Worm (Caenorhabditis elegans): Measurements from ENCODE around the gene E04D5.5.
A peak's percentile ranks its signal among the peaks of the same experiment; 100 is the strongest.

Gene E04D5.5

ce11 chrII:10382247-10382646 lies 28.8 kb upstream of the E04D5.5 start:
- TF ChIP-seq pes-1 (GFP tag; IDR thresholded peaks at IDR 0.05) (no peak), hmbx-1 (tag; optimal IDR thresholded peaks at IDR 0.05) (no peak), ceh-13 (GFP tag; optimal IDR thresholded peaks at IDR 0.05) (no peak), hnd-1 (tag; optimal IDR thresholded peaks at IDR 0.05) (no peak), scrt-1 (GFP tag; IDR thresholded peaks at IDR 0.05) (no peak), B0310.2 (tag; optimal IDR thresholded peaks at IDR 0.05) (peak; percentile 7), hmg-4 (GFP tag; optimal IDR thresholded peaks at IDR 0.05) (peak; percentile 39), flt-1 (GFP tag; IDR thresholded peaks at IDR 0.05) (no peak), tbx-37 (GFP tag; conservative IDR thresholded peaks at IDR 0.05) (no peak), ets-7 (tag; optimal IDR thresholded peaks at IDR 0.05) (no peak), tbx-11 (GFP tag; IDR thresholded peaks at IDR 0.05) (no peak), F13C5.2 (tag; optimal IDR thresholded peaks at IDR 0.05) (peak; percentile 10)

ce11 chrII:10384680-10385383 lies 26.3 kb upstream of the E04D5.5 start, which contains the start of gene ztf-27:
ztf-27 (plus strand) TSS chrII:10385333.
- TF ChIP-seq B0310.2 (tag; optimal IDR thresholded peaks at IDR 0.05) = no peak
- peak; percentile 33 for TF ChIP-seq hmg-4 (GFP tag; optimal IDR thresholded peaks at IDR 0.05)
- no peak for TF ChIP-seq F13C5.2 (tag; optimal IDR thresholded peaks at IDR 0.05)
- no peak for TF ChIP-seq ets-7 (tag; optimal IDR thresholded peaks at IDR 0.05)
- no peak for TF ChIP-seq sea-1 (GFP tag; conservative IDR thresholded peaks at IDR 0.05)
- TF ChIP-seq ama-1 (optimal IDR thresholded peaks at IDR 0.05) = no peak
- TF ChIP-seq hmbx-1 (tag; optimal IDR thresholded peaks at IDR 0.05) = no peak

- peak; percentile 91 for TF ChIP-seq F13C5.2 (tag; optimal IDR thresholded peaks at IDR 0.05)
- peak; percentile 20 for TF ChIP-seq hmg-4 (GFP tag; optimal IDR thresholded peaks at IDR 0.05)
- peak; percentile 50; the same call in 1 of the 2 replicates for TF ChIP-seq flt-1 (GFP tag; IDR thresholded peaks at IDR 0.05)
- TF ChIP-seq pes-1 (GFP tag; IDR thresholded peaks at IDR 0.05) = peak; percentile 76
- peak; percentile 61 for TF ChIP-seq B0310.2 (tag; optimal IDR thresholded peaks at IDR 0.05)
- TF ChIP-seq scrt-1 (GFP tag; IDR thresholded peaks at IDR 0.05) = 0 out of 2 replicates have a peak, but pooled peaks have one; percentile 25
- peak; percentile 31 for TF ChIP-seq hnd-1 (tag; optimal IDR thresholded peaks at IDR 0.05)
- TF ChIP-seq ceh-36 (tag; optimal IDR thresholded peaks at IDR 0.05) = peak; percentile 20
- no peak for TF ChIP-seq aly-1 (tag; optimal IDR thresholded peaks at IDR 0.05)
- no peak for TF ChIP-seq ama-1 (optimal IDR thresholded peaks at IDR 0.05)
- no peak for TF ChIP-seq ets-7 (tag; optimal IDR thresholded peaks at IDR 0.05)
- peak; percentile 47 for TF ChIP-seq ceh-13 (GFP tag; optimal IDR thresholded peaks at IDR 0.05)
- TF ChIP-seq hmbx-1 (tag; optimal IDR thresholded peaks at IDR 0.05) = peak; percentile 51
- TF ChIP-seq sea-1 (GFP tag; conservative IDR thresholded peaks at IDR 0.05) = peak; percentile 74; the same call in 1 of the 2 replicates
- TF ChIP-seq tbx-11 (GFP tag; IDR thresholded peaks at IDR 0.05) = peak; percentile 72
- no peak for TF ChIP-seq tbx-37 (GFP tag; conservative IDR thresholded peaks at IDR 0.05)
- TF ChIP-seq tra-4 (tag; optimal IDR thresholded peaks at IDR 0.05) = no peak
Observed at ce11 chrII:10388041-10388706, 22.9 kb upstream of the E04D5.5 start.

- TF ChIP-seq scrt-1 (GFP tag; IDR thresholded peaks at IDR 0.05) (no peak), ama-1 (optimal IDR thresholded peaks at IDR 0.05) (no peak), tbx-11 (GFP tag; IDR thresholded peaks at IDR 0.05) (no peak), tra-4 (tag; optimal IDR thresholded peaks at IDR 0.05) (no peak), ceh-13 (GFP tag; optimal IDR thresholded peaks at IDR 0.05) (no peak), tbx-37 (GFP tag; conservative IDR thresholded peaks at IDR 0.05) (no peak), aly-1 (tag; optimal IDR thresholded peaks at IDR 0.05) (no peak), F13C5.2 (tag; optimal IDR thresholded peaks at IDR 0.05) (no peak), B0310.2 (tag; optimal IDR thresholded peaks at IDR 0.05) (no peak), ceh-36 (tag; optimal IDR thresholded peaks at IDR 0.05) (no peak), hmbx-1 (tag; optimal IDR thresholded peaks at IDR 0.05) (no peak), ets-7 (tag; optimal IDR thresholded peaks at IDR 0.05) (no peak), sea-1 (GFP tag; conservative IDR thresholded peaks at IDR 0.05) (no peak), hmg-4 (GFP tag; optimal IDR thresholded peaks at IDR 0.05) (no peak), pes-1 (GFP tag; IDR thresholded peaks at IDR 0.05) (no peak), hnd-1 (tag; optimal IDR thresholded peaks at IDR 0.05) (no peak), flt-1 (GFP tag; IDR thresholded peaks at IDR 0.05) (no peak)
Observed at ce11 chrII:10389038-10389437, 22.1 kb upstream of the E04D5.5 start.

- TF ChIP-seq F13C5.2 (tag; optimal IDR thresholded peaks at IDR 0.05) (no peak), hmg-4 (GFP tag; optimal IDR thresholded peaks at IDR 0.05) (no peak), tra-4 (tag; optimal IDR thresholded peaks at IDR 0.05) (no peak), B0310.2 (tag; optimal IDR thresholded peaks at IDR 0.05) (no peak), ama-1 (optimal IDR thresholded peaks at IDR 0.05) (no peak), scrt-1 (GFP tag; IDR thresholded peaks at IDR 0.05) (no peak), tbx-37 (GFP tag; conservative IDR thresholded peaks at IDR 0.05) (no peak), sea-1 (GFP tag; conservative IDR thresholded peaks at IDR 0.05) (no peak), aly-1 (tag; optimal IDR thresholded peaks at IDR 0.05) (no peak), hnd-1 (tag; optimal IDR thresholded peaks at IDR 0.05) (no peak), ets-7 (tag; optimal IDR thresholded peaks at IDR 0.05) (no peak), pes-1 (GFP tag; IDR thresholded peaks at IDR 0.05) (no peak), flt-1 (GFP tag; IDR thresholded peaks at IDR 0.05) (no peak), tbx-11 (GFP tag; IDR thresholded peaks at IDR 0.05) (no peak), hmbx-1 (tag; optimal IDR thresholded peaks at IDR 0.05) (no peak), ceh-13 (GFP tag; optimal IDR thresholded peaks at IDR 0.05) (no peak)
Observed at ce11 chrII:10389776-10390175, 21.3 kb upstream of the E04D5.5 start.

ce11 chrII:10390250-10390821 lies 20.8 kb upstream of the E04D5.5 start:
- TF ChIP-seq hnd-1 (tag; optimal IDR thresholded peaks at IDR 0.05) (no peak), tbx-37 (GFP tag; conservative IDR thresholded peaks at IDR 0.05) (no peak), ama-1 (optimal IDR thresholded peaks at IDR 0.05) (no peak), aly-1 (tag; optimal IDR thresholded peaks at IDR 0.05) (no peak), B0310.2 (tag; optimal IDR thresholded peaks at IDR 0.05) (no peak), tra-4 (tag; optimal IDR thresholded peaks at IDR 0.05) (no peak), sea-1 (GFP tag; conservative IDR thresholded peaks at IDR 0.05) (no peak)

Measured in whole organism, early embryonic.